Worm (Caenorhabditis elegans) whole organism, early embryonic: ENCODE results near the gene F46B3.16.

ENCODE experiments used
- F13C5.2 ChIP-seq: sonication (generic microtip); optimal IDR thresholded peaks from 2 replicates; lab custom pipeline; 2017; ENCODE audit warnings: mild to moderate bottlenecking, missing genetic modification characterization, inconsistent platforms, missing compliant biosample characterization
- ama-1 ChIP-seq: fragments of 150-350 bp; optimal IDR thresholded peaks from 2 replicates; lab custom pipeline; 2014
- ceh-13 ChIP-seq: fragments of 200-800 bp; sonication (Bioruptor generic); optimal IDR thresholded peaks from 2 replicates; lab custom pipeline; 2018; ENCODE audit warnings: mild to moderate bottlenecking, missing genetic modification characterization, missing compliant biosample characterization
- ceh-36 ChIP-seq: sonication (generic microtip); optimal IDR thresholded peaks from 2 replicates; lab custom pipeline; 2016; ENCODE audit warnings: missing genetic modification characterization, inconsistent platforms, missing compliant biosample characterization
- ets-7 ChIP-seq: sonication (generic microtip); optimal IDR thresholded peaks from 2 replicates; lab custom pipeline; 2016; ENCODE audit warnings: missing genotype, missing genetic modification characterization, missing compliant biosample characterization
- flt-1 ChIP-seq: fragments of 200-800 bp; sonication (Bioruptor generic); IDR thresholded peaks from 2 replicates; pipeline ENCODE4 v1.3.6; 2022; ENCODE audit warnings: missing genetic modification characterization, missing compliant biosample characterization
- hnd-1 ChIP-seq: sonication (generic microtip); optimal IDR thresholded peaks from 2 replicates; lab custom pipeline; 2016; ENCODE audit warnings: missing genetic modification characterization, missing compliant biosample characterization
- pes-1 ChIP-seq: fragments of 200-800 bp; sonication (Bioruptor generic); IDR thresholded peaks from 2 replicates; pipeline ENCODE4 v1.3.6; 2022; ENCODE audit warnings: missing genetic modification reagents, missing genetic modification characterization, missing compliant biosample characterization
- scrt-1 ChIP-seq: fragments of 200-800 bp; sonication (Bioruptor generic); IDR thresholded peaks from 2 replicates; pipeline ENCODE4 v1.3.6; 2022; ENCODE audit warnings: missing genetic modification characterization, missing compliant biosample characterization
- sea-1 ChIP-seq: fragments of 200-800 bp; sonication (Bioruptor generic); conservative IDR thresholded peaks from 2 replicates; pipeline ENCODE4 v1.3.6; 2022; ENCODE audit warnings: missing genetic modification characterization, missing compliant biosample characterization

ce11 chrV:20645479-20645878, 11.0 kb downstream of the F46B3.16 start:
- no peak for TF ChIP-seq scrt-1
- TF ChIP-seq ama-1, result no peak
- no peak for TF ChIP-seq ets-7 (tag; lab: Kevin White, UChicago)
- no peak for TF ChIP-seq ceh-13 (GFP tag; lab: Kevin White, UChicago)
- TF ChIP-seq F13C5.2 (tag; lab: Kevin White, UChicago), result no peak
- TF ChIP-seq pes-1 (GFP tag; lab: Robert Waterston, UW), result no peak
- TF ChIP-seq sea-1 (GFP tag; lab: Robert Waterston, UW), result no peak
- no peak for TF ChIP-seq flt-1 (GFP tag; lab: Robert Waterston, UW)
- no peak for TF ChIP-seq hnd-1 (tag; lab: Kevin White, UChicago)
- TF ChIP-seq ceh-36 (tag; lab: Kevin White, UChicago), result no peak
